Fruit fly (Drosophila melanogaster) whole organism, embryonic: Measurements from ENCODE around the gene Rpt5.

ENCODE experiments used
- ATbp ChIP-seq: fragments of 200-800 bp; sonication (Bioruptor generic); optimal IDR thresholded peaks from 2 replicates; lab custom pipeline; 2017; ENCODE audit warnings: missing biosample characterization, mild to moderate bottlenecking, missing genetic modification characterization, missing genetic modification reagents
- BtbVII ChIP-seq: fragments of 200-800 bp; sonication (Bioruptor generic); optimal IDR thresholded peaks from 3 replicates; lab custom pipeline; 2017; ENCODE audit warnings: missing biosample characterization, mild to moderate bottlenecking, missing genetic modification characterization
- CG10209 ChIP-seq: fragments of 200-800 bp; sonication (Bioruptor generic); optimal IDR thresholded peaks from 3 replicates; lab custom pipeline; 2017; ENCODE audit warnings: missing biosample characterization, mild to moderate bottlenecking, missing genetic modification characterization, missing genetic modification reagents
- CG11398 ChIP-seq: fragments of 200-800 bp; sonication (Bioruptor generic); optimal IDR thresholded peaks from 2 replicates; lab custom pipeline; 2016; ENCODE audit warnings: missing biosample characterization, missing genetic modification characterization
- CG11695 ChIP-seq: fragments of 200-800 bp; sonication (Bioruptor generic); IDR thresholded peaks from 3 replicates; pipeline ENCODE4 v1.3.6; 2022; ENCODE audit warnings: missing biosample characterization, missing genetic modification characterization
- CG12942 ChIP-seq: fragments of 200-800 bp; sonication (Bioruptor generic); optimal IDR thresholded peaks from 3 replicates; lab custom pipeline; 2016; ENCODE audit warnings: missing biosample characterization, missing genetic modification characterization
- CG14050 ChIP-seq: fragments of 200-800 bp; sonication (Bioruptor generic); IDR thresholded peaks from 3 replicates; pipeline ENCODE4 v1.3.6; 2022; ENCODE audit warnings: missing biosample characterization, missing genetic modification characterization
- CG14667 ChIP-seq: fragments of 200-800 bp; sonication (Bioruptor generic); IDR thresholded peaks from 2 replicates; pipeline ENCODE4 v1.3.6; 2022; ENCODE audit warnings: missing biosample characterization, missing genetic modification characterization
- CG1529 ChIP-seq: fragments of 200-800 bp; sonication (Bioruptor generic); optimal IDR thresholded peaks from 3 replicates; lab custom pipeline; 2018; ENCODE audit warnings: missing biosample characterization, missing genetic modification characterization
- CG15479 ChIP-seq: fragments of 200-800 bp; sonication (Bioruptor generic); optimal IDR thresholded peaks from 3 replicates; lab custom pipeline; 2019; ENCODE audit warnings: missing biosample characterization, mild to moderate bottlenecking, missing genetic modification characterization, moderate library complexity
- CG1602 ChIP-seq: fragments of 200-800 bp; sonication (Bioruptor generic); optimal IDR thresholded peaks from 3 replicates; lab custom pipeline; 2016; ENCODE audit warnings: missing biosample characterization, missing genetic modification characterization
- CG16779 ChIP-seq: fragments of 200-800 bp; sonication (Bioruptor generic); IDR thresholded peaks from 2 replicates; pipeline ENCODE4 v1.3.6; 2022; ENCODE audit warnings: missing biosample characterization, missing genetic modification characterization
- CG17612 ChIP-seq: fragments of 200-800 bp; sonication (Bioruptor generic); IDR thresholded peaks from 2 replicates; pipeline ENCODE4 v1.3.6; 2022; ENCODE audit warnings: missing biosample characterization, missing genetic modification characterization
- CG18599 ChIP-seq: fragments of 200-800 bp; sonication (Bioruptor generic); optimal IDR thresholded peaks from 3 replicates; lab custom pipeline; 2017; ENCODE audit warnings: missing biosample characterization, missing genetic modification characterization, mild to moderate bottlenecking, moderate library complexity, missing genetic modification reagents
- CG2199 ChIP-seq: fragments of 200-800 bp; sonication (Bioruptor generic); IDR thresholded peaks from 3 replicates; pipeline ENCODE4 v1.3.6; 2022; ENCODE audit warnings: missing biosample characterization, missing genetic modification characterization
- CG2202 ChIP-seq: fragments of 200-800 bp; sonication (Bioruptor generic); optimal IDR thresholded peaks from 2 replicates; lab custom pipeline; 2018; ENCODE audit warnings: missing biosample characterization, mild to moderate bottlenecking, missing genetic modification characterization
- CG4360 ChIP-seq: fragments of 200-800 bp; sonication (Bioruptor generic); IDR thresholded peaks from 2 replicates; pipeline ENCODE4 v1.3.6; 2022; ENCODE audit warnings: missing biosample characterization, missing genetic modification characterization
- CG4404 ChIP-seq: fragments of 200-800 bp; sonication (Bioruptor generic); IDR thresholded peaks from 2 replicates; pipeline ENCODE4 v1.3.6; 2022; ENCODE audit warnings: missing biosample characterization, missing genetic modification characterization
- CG8281 ChIP-seq: fragments of 200-800 bp; sonication (Bioruptor generic); optimal IDR thresholded peaks from 2 replicates; lab custom pipeline; 2018; ENCODE audit warnings: missing biosample characterization, mild to moderate bottlenecking, missing genetic modification characterization, moderate library complexity
- CG8359 ChIP-seq: fragments of 200-800 bp; sonication (Bioruptor generic); optimal IDR thresholded peaks from 2 replicates; lab custom pipeline; 2017; ENCODE audit warnings: missing biosample characterization, mild to moderate bottlenecking, missing genetic modification characterization, borderline replicate concordance
- CG8924 ChIP-seq: fragments of 200-800 bp; optimal IDR thresholded peaks from 3 replicates; lab custom pipeline; 2019; ENCODE audit warnings: missing biosample characterization, mild to moderate bottlenecking, missing genetic modification characterization, moderate library complexity
- CG9437 ChIP-seq: fragments of 200-800 bp; sonication (Bioruptor generic); optimal IDR thresholded peaks from 2 replicates; lab custom pipeline; 2018; ENCODE audit warnings: missing biosample characterization, mild to moderate bottlenecking, missing genetic modification characterization
- GATAe ChIP-seq: fragments of 200-800 bp; sonication (Bioruptor generic); conservative IDR thresholded peaks from 2 replicates; pipeline ENCODE4 v1.3.6; 2022; ENCODE audit warnings: missing biosample characterization, missing genetic modification characterization
- HLH54F ChIP-seq: fragments of 200-800 bp; sonication (Bioruptor generic); optimal IDR thresholded peaks from 3 replicates; lab custom pipeline; 2016; ENCODE audit warnings: missing biosample characterization, missing genetic modification characterization
- MESR4 ChIP-seq: fragments of 200-800 bp; sonication (Bioruptor generic); optimal IDR thresholded peaks from 2 replicates; lab custom pipeline; 2018; ENCODE audit warnings: missing biosample characterization, mild to moderate bottlenecking, missing genetic modification characterization, moderate library complexity
- Mad ChIP-seq: fragments of 200-800 bp; sonication (Bioruptor generic); optimal IDR thresholded peaks from 2 replicates; lab custom pipeline; 2016; ENCODE audit warnings: missing biosample characterization, missing genetic modification characterization
- Max ChIP-seq: fragments of 200-800 bp; sonication (Bioruptor generic); optimal IDR thresholded peaks from 2 replicates; lab custom pipeline; 2016; ENCODE audit warnings: missing biosample characterization, mild to moderate bottlenecking, missing genetic modification characterization
- Meics ChIP-seq: fragments of 200-800 bp; sonication (Bioruptor generic); optimal IDR thresholded peaks from 2 replicates; lab custom pipeline; 2017; ENCODE audit warnings: missing biosample characterization, mild to moderate bottlenecking, missing genetic modification characterization
- Mrtf ChIP-seq: fragments of 200-800 bp; sonication (Bioruptor generic); IDR thresholded peaks from 3 replicates; pipeline ENCODE4 v1.3.6; 2022; ENCODE audit warnings: missing biosample characterization, missing genetic modification characterization
- Neu2 ChIP-seq: fragments of 200-800 bp; sonication (Bioruptor generic); optimal IDR thresholded peaks from 3 replicates; lab custom pipeline; 2016; ENCODE audit warnings: missing biosample characterization, missing genetic modification characterization, borderline replicate concordance
- Nf-YB ChIP-seq: fragments of 200-800 bp; sonication (Bioruptor generic); optimal IDR thresholded peaks from 3 replicates; lab custom pipeline; 2019; ENCODE audit warnings: missing biosample characterization, mild to moderate bottlenecking, missing genetic modification characterization, moderate library complexity
- PHDP ChIP-seq: fragments of 200-800 bp; sonication (Bioruptor generic); optimal IDR thresholded peaks from 3 replicates; lab custom pipeline; 2018; ENCODE audit warnings: missing biosample characterization, mild to moderate bottlenecking, missing genetic modification characterization, moderate library complexity
- Six4 ChIP-seq: fragments of 200-800 bp; sonication (Bioruptor generic); optimal IDR thresholded peaks from 2 replicates; lab custom pipeline; 2016; ENCODE audit warnings: missing biosample characterization, missing genetic modification characterization
- aop ChIP-seq: fragments of 200-800 bp; sonication (Bioruptor generic); IDR thresholded peaks from 2 replicates; pipeline ENCODE4 v1.3.6; 2022; ENCODE audit warnings: missing biosample characterization, missing genetic modification characterization
- croc ChIP-seq: fragments of 200-800 bp; sonication (Bioruptor generic); conservative IDR thresholded peaks from 3 replicates; pipeline ENCODE4 v1.3.6; 2022; ENCODE audit warnings: missing biosample characterization, missing genetic modification characterization
- da ChIP-seq: fragments of 200-800 bp; sonication (Bioruptor generic); optimal IDR thresholded peaks from 2 replicates; lab custom pipeline; 2016; ENCODE audit warnings: missing biosample characterization, missing genetic modification characterization
- dimm ChIP-seq: fragments of 200-800 bp; sonication (Bioruptor generic); IDR thresholded peaks from 2 replicates; pipeline ENCODE4 v1.3.6; 2022; ENCODE audit warnings: missing biosample characterization, missing genetic modification characterization
- disco-r ChIP-seq: fragments of 200-800 bp; sonication (Bioruptor generic); optimal IDR thresholded peaks from 2 replicates; lab custom pipeline; 2016; ENCODE audit warnings: missing biosample characterization, missing genetic modification characterization
- grn ChIP-seq: fragments of 200-800 bp; sonication (Bioruptor generic); optimal IDR thresholded peaks from 3 replicates; lab custom pipeline; 2017; ENCODE audit warnings: missing biosample characterization, missing genetic modification characterization
- ham ChIP-seq: fragments of 200-800 bp; sonication (Bioruptor generic); IDR thresholded peaks from 2 replicates; pipeline ENCODE4 v1.3.6; 2022; ENCODE audit warnings: missing biosample characterization, missing genetic modification characterization
- jing ChIP-seq: fragments of 200-800 bp; sonication (Bioruptor generic); optimal IDR thresholded peaks from 2 replicates; lab custom pipeline; 2018; ENCODE audit warnings: missing biosample characterization, mild to moderate bottlenecking, missing genetic modification characterization
- lab ChIP-seq: fragments of 200-800 bp; sonication (Bioruptor generic); optimal IDR thresholded peaks from 3 replicates; lab custom pipeline; 2017; ENCODE audit warnings: missing biosample characterization, missing genetic modification characterization, mild to moderate bottlenecking, moderate library complexity, missing genetic modification reagents
- lmd ChIP-seq: fragments of 200-800 bp; sonication (Bioruptor generic); IDR thresholded peaks from 2 replicates; pipeline ENCODE4 v1.3.6; 2022; ENCODE audit warnings: missing biosample characterization, missing genetic modification characterization
- mirr ChIP-seq: fragments of 200-800 bp; sonication (Bioruptor generic); optimal IDR thresholded peaks from 3 replicates; lab custom pipeline; 2018; ENCODE audit warnings: missing biosample characterization, mild to moderate bottlenecking, missing genetic modification characterization
- mld ChIP-seq: fragments of 200-800 bp; sonication (Bioruptor generic); IDR thresholded peaks from 3 replicates; pipeline ENCODE4 v1.3.6; 2022; ENCODE audit warnings: missing biosample characterization, missing genetic modification characterization; ENCODE audit not compliant: partially characterized antibody
- nom ChIP-seq: fragments of 200-800 bp; sonication (Bioruptor generic); optimal IDR thresholded peaks from 2 replicates; lab custom pipeline; 2017; ENCODE audit warnings: missing biosample characterization, missing genetic modification characterization, mild to moderate bottlenecking, moderate library complexity, missing genetic modification reagents
- rib ChIP-seq: fragments of 200-800 bp; sonication (Bioruptor generic); IDR thresholded peaks from 2 replicates; pipeline ENCODE4 v1.3.6; 2022; ENCODE audit warnings: missing biosample characterization, missing genetic modification characterization
- sc ChIP-seq, 3 experiments: fragments of >200 bp in 2 of 3; fragments of 200-800 bp in 1 of 3; sonication (Bioruptor generic) in 1 of 3; optimal IDR thresholded peaks; 2 replicates in 2 of 3; 3 replicates in 1 of 3; lab custom pipeline; 2017; ENCODE audit warnings: mild to moderate bottlenecking in 1 of 3, missing biosample characterization in 1 of 3, missing genetic modification characterization in 1 of 3, missing genetic modification reagents in 1 of 3
- seq ChIP-seq: fragments of 200-800 bp; sonication (Bioruptor generic); IDR thresholded peaks from 2 replicates; pipeline ENCODE4 v1.3.6; 2022; ENCODE audit warnings: missing biosample characterization, missing genetic modification characterization
- sug ChIP-seq: fragments of 200-800 bp; optimal IDR thresholded peaks from 2 replicates; lab custom pipeline; 2019; ENCODE audit warnings: missing biosample characterization, mild to moderate bottlenecking, missing genetic modification characterization, moderate library complexity
- zfh1 ChIP-seq: fragments of 200-800 bp; sonication (Bioruptor generic); IDR thresholded peaks from 3 replicates; pipeline ENCODE4 v1.3.6; 2022; ENCODE audit warnings: missing biosample characterization, missing genetic modification characterization

Gene Rpt5

dm6 chr3R:23752728-23753127, at the start of gene Rpt5, which contains the start of gene RanBP3 (continued):
- TF ChIP-seq CG10209 (GFP tag; lab: Kevin White, UChicago) (peak; percentile 55), CG8924 (no peak), jing (GFP tag; lab: Kevin White, UChicago) (no peak), ham (GFP tag; lab: Robert Waterston, UW) (no peak), CG2199 (GFP tag; lab: Robert Waterston, UW) (no peak), CG1529 (GFP tag; lab: Kevin White, UChicago) (no peak), CG12942 (peak; percentile 32), CG15479 (GFP tag; lab: Kevin White, UChicago) (no peak), Max (GFP tag; lab: Kevin White, UChicago) (peak; percentile 27), Neu2 (GFP tag; lab: Kevin White, UChicago) (peak; percentile 33), lab (GFP tag; lab: Kevin White, UChicago) (no peak), croc (GFP tag; lab: Robert Waterston, UW) (no peak), GATAe (GFP tag; lab: Robert Waterston, UW) (no peak), aop (no peak), CG18599 (GFP tag; lab: Kevin White, UChicago) (peak; percentile 59), sc (optimal IDR thresholded peaks at IDR 0.05; lab: Kevin White, UChicago) (no peak), sc (GFP tag; optimal IDR thresholded peaks at IDR 0.05; lab: Kevin White, UChicago) (no peak), da (GFP tag; lab: Kevin White, UChicago) (peak; percentile 16), dimm (GFP tag; lab: Robert Waterston, UW) (no peak), CG11695 (GFP tag; lab: Robert Waterston, UW) (0 out of 3 replicates have a peak, but pooled peaks have one; percentile 42), CG8359 (GFP tag; lab: Kevin White, UChicago) (no peak), CG11398 (GFP tag; lab: Kevin White, UChicago) (peak; percentile 52), Mad (GFP tag; lab: Kevin White, UChicago) (no peak), Nf-YB (GFP tag; lab: Kevin White, UChicago) (no peak), ATbp (GFP tag; lab: Kevin White, UChicago) (no peak), HLH54F (GFP tag; lab: Kevin White, UChicago) (peak; percentile 71), mld (GFP tag; lab: Robert Waterston, UW) (peak; percentile 92), BtbVII (no peak), nom (peak; percentile 62), PHDP (tag; lab: Kevin White, UChicago) (no peak), lmd (GFP tag; lab: Robert Waterston, UW) (peak; percentile 8; the same call in 1 of the 2 replicates), CG4360 (no peak), CG16779 (GFP tag; lab: Robert Waterston, UW) (no peak), CG4404 (GFP tag; lab: Robert Waterston, UW) (no peak), disco-r (GFP tag; lab: Kevin White, UChicago) (no peak), CG14667 (GFP tag; lab: Robert Waterston, UW) (no peak), Meics (no peak), Mrtf (no peak), rib (GFP tag; lab: Robert Waterston, UW) (no peak), CG17612 (peak; percentile 51; the same call in 1 of the 2 replicates), CG2202 (tag; lab: Kevin White, UChicago) (no peak), CG9437 (GFP tag; lab: Kevin White, UChicago) (no peak), MESR4 (GFP tag; lab: Kevin White, UChicago) (peak; percentile 89), CG8281 (no peak), grn (GFP tag; lab: Kevin White, UChicago) (no peak), Six4 (GFP tag; lab: Kevin White, UChicago) (peak; percentile 14), zfh1 (GFP tag; lab: Robert Waterston, UW) (peak; percentile 38; the same call in 1 of the 3 replicates), seq (GFP tag; lab: Robert Waterston, UW) (no peak), mirr (GFP tag; lab: Kevin White, UChicago) (peak; percentile 44), sug (tag; lab: Kevin White, UChicago) (no peak), CG1602 (no peak), CG14050 (GFP tag; lab: Robert Waterston, UW) (no peak)
